Worm (Caenorhabditis elegans) whole organism, L3 larva: ENCODE measurements around the gene K08D8.4.
"Not testable (repeated sequence)": the region's sequence is repeated elsewhere in the genome, so short reads cannot be mapped to it uniquely, and the experiment has no call there.

Source experiments
- ZK546.5 ChIP-seq: sonication (generic microtip); optimal IDR thresholded peaks from 2 replicates; lab custom pipeline; 2017; ENCODE audit warnings: missing biosample characterization, missing genetic modification characterization
- aly-2 ChIP-seq: fragments of 150-350 bp; optimal IDR thresholded peaks from 2 replicates; lab custom pipeline; 2014; ENCODE audit warnings: missing biosample characterization, missing genetic modification characterization
- ama-1 ChIP-seq: fragments of 150-350 bp; optimal IDR thresholded peaks from 2 replicates; lab custom pipeline; 2018
- ceh-16 ChIP-seq: sonication (generic microtip); optimal IDR thresholded peaks from 2 replicates; lab custom pipeline; 2017; ENCODE audit warnings: missing biosample characterization, missing genetic modification characterization
- daf-12 ChIP-seq: fragments of 150-350 bp; optimal IDR thresholded peaks from 2 replicates; lab custom pipeline; 2014; ENCODE audit warnings: missing biosample characterization, missing genetic modification reagents, missing genetic modification characterization
- elt-1 ChIP-seq: fragments of 150-350 bp; optimal IDR thresholded peaks from 2 replicates; lab custom pipeline; 2014; ENCODE audit warnings: missing biosample characterization, missing genetic modification characterization
- elt-2 ChIP-seq: sonication (generic microtip); optimal IDR thresholded peaks from 2 replicates; lab custom pipeline; 2016; ENCODE audit warnings: missing genetic modification reagents, mild to moderate bottlenecking, missing genetic modification characterization, missing compliant biosample characterization
- elt-3 ChIP-seq, 3 experiments: fragments of 150-350 bp in 1 of 3; sonication (generic microtip) in 2 of 3; optimal IDR thresholded peaks; 2 replicates in 2 of 3; 4 replicates in 1 of 3; lab custom pipeline; 2014 to 2017; ENCODE audit warnings: missing biosample characterization in 3 of 3, missing genetic modification characterization in 3 of 3
- fkh-10 ChIP-seq: sonication (generic microtip); optimal IDR thresholded peaks from 2 replicates; lab custom pipeline; 2017; ENCODE audit warnings: missing biosample characterization, missing genetic modification reagents, missing genetic modification characterization
- hmg-11 ChIP-seq: sonication (generic microtip); optimal IDR thresholded peaks from 2 replicates; lab custom pipeline; 2016; ENCODE audit warnings: missing genetic modification characterization, missing compliant biosample characterization
- jun-1 ChIP-seq: fragments of 150-350 bp; optimal IDR thresholded peaks from 2 replicates; lab custom pipeline; 2014; ENCODE audit warnings: missing biosample characterization, missing genetic modification reagents, missing genetic modification characterization
- mdl-1 ChIP-seq: fragments of 150-350 bp; optimal IDR thresholded peaks from 2 replicates; lab custom pipeline; 2014; ENCODE audit warnings: missing biosample characterization, missing genetic modification characterization
- nfya-1 ChIP-seq: sonication (generic microtip); optimal IDR thresholded peaks from 2 replicates; lab custom pipeline; 2017; ENCODE audit warnings: missing genetic modification characterization, mild to moderate bottlenecking, missing compliant biosample characterization, antibody characterized with exemption, moderate library complexity; ENCODE audit not compliant: insufficient read depth
- nhr-23 ChIP-seq: fragments of 150-350 bp; optimal IDR thresholded peaks from 2 replicates; lab custom pipeline; 2014; ENCODE audit warnings: missing biosample characterization, missing genetic modification reagents, missing genetic modification characterization
- nhr-43 ChIP-seq: sonication (generic microtip); optimal IDR thresholded peaks from 2 replicates; lab custom pipeline; 2016; ENCODE audit warnings: mild to moderate bottlenecking, missing genetic modification characterization, missing compliant biosample characterization; ENCODE audit not compliant: poor library complexity, severe bottlenecking
- nhr-67 ChIP-seq: fragments of 150-350 bp; optimal IDR thresholded peaks from 2 replicates; lab custom pipeline; 2014; ENCODE audit warnings: missing biosample characterization, missing genetic modification characterization
- nhr-77 ChIP-seq: fragments of 150-350 bp; optimal IDR thresholded peaks from 2 replicates; lab custom pipeline; 2014; ENCODE audit warnings: missing biosample characterization, missing genetic modification characterization
- pha-4 ChIP-seq: fragments of 150-350 bp; optimal IDR thresholded peaks from 2 replicates; lab custom pipeline; 2014; ENCODE audit warnings: missing biosample characterization, missing genetic modification reagents, missing genetic modification characterization
- pqm-1 ChIP-seq: fragments of 150-350 bp; optimal IDR thresholded peaks from 2 replicates; lab custom pipeline; 2017; ENCODE audit warnings: missing biosample characterization, missing genetic modification characterization, inconsistent platforms
- skn-1 ChIP-seq: fragments of 150-350 bp; optimal IDR thresholded peaks from 2 replicates; lab custom pipeline; 2014; ENCODE audit warnings: missing biosample characterization, missing genetic modification characterization
- snpc-4 ChIP-seq: fragments of 150-350 bp; optimal IDR thresholded peaks from 2 replicates; lab custom pipeline; 2014; ENCODE audit warnings: missing biosample characterization, missing genetic modification characterization
- tbx-2 ChIP-seq: sonication (generic microtip); optimal IDR thresholded peaks from 2 replicates; lab custom pipeline; 2016; ENCODE audit warnings: mild to moderate bottlenecking, missing genetic modification characterization, missing compliant biosample characterization
- unc-39 ChIP-seq: sonication (generic microtip); optimal IDR thresholded peaks from 4 replicates; lab custom pipeline; 2017; ENCODE audit warnings: missing biosample characterization, missing genetic modification characterization
- zag-1 ChIP-seq: fragments of 150-350 bp; optimal IDR thresholded peaks from 2 replicates; lab custom pipeline; 2014; ENCODE audit warnings: missing biosample characterization, missing genetic modification characterization
- ztf-11 ChIP-seq: fragments of 150-350 bp; optimal IDR thresholded peaks from 2 replicates; lab custom pipeline; 2014; ENCODE audit warnings: missing biosample characterization, missing genetic modification characterization
- ztf-4 ChIP-seq: fragments of 150-350 bp; optimal IDR thresholded peaks from 2 replicates; lab custom pipeline; 2014; ENCODE audit warnings: missing biosample characterization, missing genetic modification characterization

Gene K08D8.4

DNA sequence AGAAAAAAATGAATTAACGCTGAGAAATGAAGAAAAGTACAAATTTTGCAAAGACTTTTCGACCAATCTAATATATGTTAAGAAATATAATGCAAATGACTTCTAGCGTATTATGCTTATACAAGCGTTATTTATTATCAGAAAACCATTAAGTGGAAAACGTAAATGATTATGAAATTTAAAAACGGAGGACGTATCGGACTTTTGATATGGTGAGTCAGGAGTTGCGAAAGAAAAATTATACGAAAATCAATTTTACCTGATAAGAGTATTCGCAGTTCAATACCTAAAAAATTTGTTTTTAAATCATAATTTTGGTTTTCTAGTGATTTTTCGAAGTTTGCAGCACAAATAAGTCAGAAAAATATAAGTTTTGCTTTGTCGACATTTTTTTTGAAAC, 33.2 kb downstream of the K08D8.4 start:
- TF ChIP-seq nhr-67 (no peak), pqm-1 (tag; lab: Kevin White, UChicago) (peak; percentile 74), elt-2 (tag; lab: Kevin White, UChicago) (peak; percentile 62)

- TF ChIP-seq nhr-43 (tag; lab: Kevin White, UChicago); jun-1 (tag; lab: Kevin White, UChicago); tbx-2: not testable (repeated sequence)
- TF ChIP-seq, all 47 proteins: peak for 0; not testable (repeated sequence) for 47
These were observed 34.5 kb downstream of the K08D8.4 start, which contains the start of gene ZK896.1 for ce11 chrIV:12875260-12875659. Gene ZK896.1, minus strand, starts transcription at chrIV:12875360.

ce11 chrIV:12871445-12871947, 38.3 kb downstream of the K08D8.4 start, which contains the start of gene clec-187:
Gene clec-187, minus strand, starts transcription at chrIV:12871495.
- peak; percentile 3 for TF ChIP-seq pha-4 (tag; lab: Kevin White, UChicago)
- TF ChIP-seq nhr-77 (tag; lab: Kevin White, UChicago), result no peak
- TF ChIP-seq elt-2 (tag; lab: Kevin White, UChicago), result peak; percentile 56
- no peak for TF ChIP-seq daf-12 (tag; lab: Kevin White, UChicago)
- no peak for TF ChIP-seq fkh-10
- no peak for TF ChIP-seq ztf-11 (tag; lab: Kevin White, UChicago)

DNA sequence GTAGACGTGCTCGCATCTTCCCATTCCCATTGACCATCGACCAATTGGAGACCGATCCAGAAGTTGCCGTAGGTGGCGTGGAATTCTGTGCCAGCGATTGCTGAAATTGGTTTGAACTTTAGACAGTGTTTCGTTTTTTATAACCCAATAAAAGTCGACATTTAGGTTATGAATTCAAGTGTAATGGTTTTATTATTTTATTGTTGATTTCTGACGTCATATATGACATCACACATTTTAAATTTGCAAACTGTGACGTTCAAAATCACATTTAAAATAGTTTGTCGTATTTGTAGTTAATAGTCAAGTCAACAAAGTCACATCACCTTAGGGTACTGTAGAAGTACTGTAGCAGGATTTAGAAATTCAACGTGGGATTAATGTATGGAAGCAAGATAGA, 39.5 kb downstream of the K08D8.4 start:
- TF ChIP-seq pha-4 (tag; lab: Kevin White, UChicago) (no peak), elt-2 (tag; lab: Kevin White, UChicago) (peak; percentile 10)

DNA sequence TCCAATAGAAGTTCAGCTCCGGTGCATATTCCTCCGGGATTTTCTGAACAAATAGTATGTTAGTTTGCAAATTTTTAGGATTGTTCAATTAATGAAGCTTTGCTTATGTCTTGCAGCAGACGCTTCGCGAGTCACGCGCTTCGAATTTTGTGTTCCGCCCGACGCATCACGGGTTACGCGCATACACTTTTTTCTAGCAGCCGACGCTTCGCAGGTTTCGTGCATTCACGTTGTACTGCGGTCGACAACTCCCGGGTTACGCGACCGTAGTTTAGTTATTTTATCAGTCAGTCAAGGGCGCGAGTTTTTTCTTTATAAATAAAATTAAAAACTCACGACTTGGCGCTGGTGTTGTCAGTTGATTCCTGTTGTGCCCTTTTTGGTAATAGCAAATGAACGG, 40.0 kb downstream of the K08D8.4 start:
- TF ChIP-seq ZK546.5 (tag; lab: Kevin White, UChicago) (no peak), ama-1 (lab: Kevin White, UChicago) (no peak), snpc-4 (tag; lab: Kevin White, UChicago) (peak; percentile 31), nhr-43 (tag; lab: Kevin White, UChicago) (no peak), nhr-77 (tag; lab: Kevin White, UChicago) (no peak), elt-2 (tag; lab: Kevin White, UChicago) (peak; percentile 19), elt-3 (tag; optimal IDR thresholded peaks at IDR 0.05; lab: Kevin White, UChicago) (no peak), skn-1 (tag; lab: Kevin White, UChicago) (no peak), unc-39 (tag; lab: Kevin White, UChicago) (no peak)

DNA sequence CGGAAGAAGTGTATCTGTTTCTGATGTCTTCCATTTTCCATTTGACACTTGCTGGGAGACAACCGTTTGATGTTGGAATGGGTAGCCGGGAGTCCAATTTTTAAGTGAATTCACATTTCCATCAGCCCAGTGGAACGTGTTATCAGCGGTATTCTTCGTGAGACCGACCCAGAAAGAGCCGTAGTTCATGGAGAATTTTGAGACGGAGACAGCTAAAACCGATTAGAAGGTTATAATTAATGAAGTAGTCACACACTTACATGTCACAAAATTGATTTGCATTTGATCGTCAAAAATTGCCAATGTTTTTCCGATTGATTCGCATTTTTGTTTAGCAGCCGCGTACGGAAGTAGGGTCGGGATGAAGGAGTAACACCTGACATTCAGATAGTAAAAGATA, 40.4 kb downstream of the K08D8.4 start:
- TF ChIP-seq pqm-1 (tag; lab: Kevin White, UChicago), result peak; percentile 21
- no peak for TF ChIP-seq skn-1 (tag; lab: Kevin White, UChicago)
- TF ChIP-seq elt-2 (tag; lab: Kevin White, UChicago), result peak; percentile 71

DNA sequence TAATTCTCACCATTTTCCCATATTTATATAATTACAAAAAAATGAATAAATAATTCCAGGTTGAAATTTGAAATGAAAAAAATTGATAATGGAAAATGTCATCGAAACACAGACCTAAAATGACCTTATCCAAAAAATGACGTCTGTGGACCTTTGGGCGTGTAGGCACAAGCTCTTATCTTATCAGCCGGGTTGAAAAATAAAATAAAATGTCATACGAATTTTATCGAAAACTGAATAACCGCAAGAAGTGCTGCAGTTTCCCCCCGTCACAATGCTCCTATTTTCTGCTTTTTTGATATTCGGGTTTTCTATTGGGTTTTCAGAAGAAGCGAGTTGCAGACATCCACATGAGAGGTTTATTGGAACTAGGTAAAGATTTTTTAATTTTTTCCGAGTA, 43.9 kb downstream of the K08D8.4 start, which contains the start of gene clec-186:
Gene clec-186, plus strand, starts transcription at position 226 of the 400 bp plus-strand sequence.
- peak; percentile 11 for TF ChIP-seq jun-1 (tag; lab: Kevin White, UChicago)
- no peak for TF ChIP-seq ceh-16 (tag; lab: Kevin White, UChicago)
- peak; percentile 88 for TF ChIP-seq pqm-1 (tag; lab: Kevin White, UChicago)
- no peak for TF ChIP-seq nfya-1 (tag; lab: Kevin White, UChicago)
- TF ChIP-seq mdl-1, result no peak
- no peak for TF ChIP-seq zag-1 (tag; lab: Kevin White, UChicago)
- TF ChIP-seq nhr-23 (tag; lab: Kevin White, UChicago), result no peak
- TF ChIP-seq fkh-10, result no peak
- no peak for TF ChIP-seq daf-12 (tag; lab: Kevin White, UChicago)
- peak; percentile 96 for TF ChIP-seq elt-2 (tag; lab: Kevin White, UChicago)
- no peak for TF ChIP-seq ztf-11 (tag; lab: Kevin White, UChicago)
- no peak for TF ChIP-seq elt-1 (tag; lab: Kevin White, UChicago)
- TF ChIP-seq ztf-4 (tag; lab: Kevin White, UChicago), result no peak
- TF ChIP-seq, all 47 proteins: peak for 3

DNA sequence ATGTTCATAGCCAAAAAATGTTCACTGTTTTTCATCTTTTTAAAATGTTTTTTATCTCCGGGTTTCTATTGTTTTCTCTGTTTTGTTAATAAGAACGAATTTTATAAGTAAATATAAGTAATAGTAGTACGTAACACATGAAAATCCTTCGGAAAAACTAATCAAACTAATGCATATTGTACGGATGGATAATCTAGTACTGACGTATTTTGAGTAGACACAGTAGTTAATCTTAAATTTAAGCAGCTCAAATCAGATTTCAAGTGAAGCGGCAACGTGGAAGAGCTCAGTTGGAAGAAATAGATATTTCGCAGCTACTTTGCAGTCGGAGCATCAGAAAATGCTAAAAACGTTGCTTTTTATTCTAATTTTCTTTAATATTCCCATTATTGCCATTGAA, 50.0 kb downstream of the K08D8.4 start, which contains the start of gene gcy-18:
Gene gcy-18, plus strand, starts transcription at position 301 of the 400 bp plus-strand sequence.
- TF ChIP-seq aly-2 (no peak), hmg-11 (tag; lab: Kevin White, UChicago) (no peak)
- TF ChIP-seq, all 47 proteins: peak for 0
